Worm (Caenorhabditis elegans): ENCODE data around the gene srw-97.

DNA sequence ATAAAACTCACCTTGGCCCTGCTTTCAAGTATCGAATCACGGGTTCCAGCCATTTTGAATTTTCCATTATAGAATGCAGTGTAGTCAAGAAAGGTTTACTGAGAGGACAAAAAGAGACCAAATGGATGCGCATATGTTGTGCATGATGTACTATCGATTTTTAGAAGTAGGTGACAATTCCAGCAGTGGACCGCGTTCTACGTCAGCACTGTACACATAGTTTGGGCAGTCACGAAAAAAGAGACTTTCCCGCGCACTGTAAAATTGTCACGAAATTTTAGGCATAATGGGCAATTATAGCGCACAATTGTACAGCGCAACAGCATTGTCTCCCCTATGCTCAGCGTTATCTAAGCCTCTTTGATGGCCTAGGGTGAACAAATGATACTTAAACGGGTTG is 22.2 kb upstream of the srw-97 start, which contains the start of gene fbxc-22:
- no peak for TF ChIP-seq hnd-1 (tag; optimal IDR thresholded peaks at IDR 0.05)
- TF ChIP-seq ama-1 (optimal IDR thresholded peaks at IDR 0.05): no peak
- TF ChIP-seq scrt-1 (GFP tag; IDR thresholded peaks at IDR 0.05): no peak
- no peak for TF ChIP-seq sea-1 (GFP tag; conservative IDR thresholded peaks at IDR 0.05)
- TF ChIP-seq hmbx-1 (tag; optimal IDR thresholded peaks at IDR 0.05): no peak
